Worm (Caenorhabditis elegans) whole organism, L2 larva: Measurements from ENCODE around the gene C36C9.12.

Experiments
- aly-2 ChIP-seq: fragments of 150-350 bp; optimal IDR thresholded peaks from 2 replicates; lab custom pipeline; 2014; ENCODE audit warnings: missing biosample characterization, missing genetic modification characterization
- fos-1 ChIP-seq: fragments of 150-350 bp; optimal IDR thresholded peaks from 2 replicates; lab custom pipeline; 2014; ENCODE audit warnings: missing biosample characterization, missing genetic modification characterization
- nhr-23 ChIP-seq: fragments of 150-350 bp; optimal IDR thresholded peaks from 2 replicates; lab custom pipeline; 2014; ENCODE audit warnings: missing biosample characterization, missing genetic modification reagents, missing genetic modification characterization
- snpc-4 ChIP-seq: fragments of 150-350 bp; optimal IDR thresholded peaks from 2 replicates; lab custom pipeline; 2014; ENCODE audit warnings: missing biosample characterization, missing genetic modification characterization

ce11 chrX:1703049-1703448, 13.2 kb upstream of the C36C9.12 start:
- TF ChIP-seq fos-1 (no peak), aly-2 (tag; lab: Kevin White, UChicago) (no peak), snpc-4 (tag; lab: Kevin White, UChicago) (no peak), nhr-23 (tag; lab: Kevin White, UChicago) (no peak)
